Worm (Caenorhabditis elegans): ENCODE results near the gene ZK1251.3.

ce11 chrIV:9643188-9643587 is 40.3 kb upstream of the ZK1251.3 start, which contains the start of gene degl-2:
- TF ChIP-seq ref-1 (GFP tag; conservative IDR thresholded peaks at IDR 0.05) (no peak), ztf-23 (GFP tag; IDR thresholded peaks at IDR 0.05) (no peak), cog-1 (tag; optimal IDR thresholded peaks at IDR 0.05) (no peak), flt-1 (GFP tag; IDR thresholded peaks at IDR 0.05) (no peak), T22C8.4 (GFP tag; IDR thresholded peaks at IDR 0.05) (no peak), tab-1 (GFP tag; IDR thresholded peaks at IDR 0.05) (no peak)

Measured in whole organism, midembryonic.